In the genomic region with DNA sequence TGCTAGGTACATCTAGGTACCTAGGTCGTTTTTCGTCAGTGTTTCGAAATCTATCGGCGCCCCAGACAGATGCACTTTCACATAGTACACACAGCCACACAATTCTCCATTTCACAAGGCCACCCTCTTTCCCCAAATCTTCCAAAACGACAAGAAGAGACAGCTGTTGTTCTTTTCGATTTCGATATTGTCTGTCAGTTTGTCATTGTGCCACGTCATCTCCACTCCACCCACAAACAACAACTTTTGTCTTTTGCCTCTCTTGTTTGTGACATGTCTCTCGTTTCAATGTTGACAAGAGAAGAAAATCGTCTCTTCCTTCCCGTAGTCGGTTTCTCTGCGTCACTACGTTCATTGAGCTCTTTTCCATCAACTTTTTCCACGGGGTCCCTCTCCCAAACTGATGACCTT, we compare ENCODE assay signal across 5 worm cellular contexts.
A peak's percentile ranks its signal among the peaks of the same experiment; 100 is the strongest.
TF ChIP-seq lines count a peak whose summit lies in the region.

No protein-coding gene starts in this region.

TF ChIP-seq in whole organism, L1 larva, 84 proteins besides CTCF, POLR2A, EP300 and RAD21 (continues in another document):
- TF ChIP-seq elt-2 (tag; optimal IDR thresholded peaks at IDR 0.05; lab: Kevin White, UChicago), result no peak
- peak; percentile 69 for TF ChIP-seq nhr-90 (tag; optimal IDR thresholded peaks at IDR 0.05; lab: Kevin White, UChicago; ENCODE audit: poor library complexity)
- TF ChIP-seq ceh-82 (tag; optimal IDR thresholded peaks at IDR 0.05; lab: Kevin White, UChicago), result peak in 1 of 3 experiments; percentile 28
- TF ChIP-seq lin-39 (tag; optimal IDR thresholded peaks at IDR 0.05; lab: Kevin White, UChicago), result peak; percentile 65
- TF ChIP-seq xbp-1 (tag; optimal IDR thresholded peaks at IDR 0.05; lab: Kevin White, UChicago), result peak; percentile 77
- TF ChIP-seq sox-4 (tag; optimal IDR thresholded peaks at IDR 0.05; lab: Kevin White, UChicago), result no peak
- peak; percentile 48 for TF ChIP-seq swsn-7 (tag; optimal IDR thresholded peaks at IDR 0.05; lab: Kevin White, UChicago)
- peak; percentile 71 for TF ChIP-seq tbx-2 (tag; optimal IDR thresholded peaks at IDR 0.05; lab: Kevin White, UChicago)
- peak; percentile 50 for TF ChIP-seq skn-1 (tag; optimal IDR thresholded peaks at IDR 0.05; lab: Kevin White, UChicago)
- TF ChIP-seq C04F5.9 (tag; optimal IDR thresholded peaks at IDR 0.05; lab: Kevin White, UChicago), result no peak
- peak; percentile 83 for TF ChIP-seq mep-1 (tag; optimal IDR thresholded peaks at IDR 0.05; lab: Kevin White, UChicago)
- TF ChIP-seq grh-1 (GFP tag; IDR thresholded peaks at IDR 0.05; lab: Robert Waterston, UW), result no peak
- TF ChIP-seq ets-5 (GFP tag; IDR thresholded peaks at IDR 0.05; lab: Robert Waterston, UW), result no peak
- TF ChIP-seq vab-15 (tag; optimal IDR thresholded peaks at IDR 0.05; lab: Kevin White, UChicago), result no peak
- TF ChIP-seq hpl-2 (GFP tag; optimal IDR thresholded peaks at IDR 0.05; lab: Kevin White, UChicago), result no peak
- peak; percentile 67 for TF ChIP-seq unc-130 (tag; optimal IDR thresholded peaks at IDR 0.05; lab: Kevin White, UChicago)
- no peak for TF ChIP-seq mab-9 (GFP tag; IDR thresholded peaks at IDR 0.05; lab: Robert Waterston, UW)
- peak; percentile 45 for TF ChIP-seq ztf-4 (tag; optimal IDR thresholded peaks at IDR 0.05; lab: Kevin White, UChicago)

TF ChIP-seq in whole organism, L3 larva, 47 proteins besides CTCF, POLR2A, EP300 and RAD21 (continues in another document):
- TF ChIP-seq lin-15B (tag; optimal IDR thresholded peaks at IDR 0.05; lab: Kevin White, UChicago) (peak; percentile 24), nhr-43 (tag; optimal IDR thresholded peaks at IDR 0.05; lab: Kevin White, UChicago; ENCODE audit: poor library complexity, severe bottlenecking) (peak; percentile 51), nhr-12 (tag; optimal IDR thresholded peaks at IDR 0.05; lab: Kevin White, UChicago) (no peak), jun-1 (tag; optimal IDR thresholded peaks at IDR 0.05; lab: Kevin White, UChicago) (peak; percentile 30), nhr-237 (tag; optimal IDR thresholded peaks at IDR 0.05; lab: Kevin White, UChicago) (no peak), pha-4 (tag; optimal IDR thresholded peaks at IDR 0.05; lab: Kevin White, UChicago) (peak; percentile 100), nhr-11 (tag; optimal IDR thresholded peaks at IDR 0.05; lab: Kevin White, UChicago) (no peak), elt-1 (tag; optimal IDR thresholded peaks at IDR 0.05; lab: Kevin White, UChicago) (peak; percentile 15), lin-39 (tag; optimal IDR thresholded peaks at IDR 0.05; lab: Kevin White, UChicago) (peak; percentile 83), nhr-25 (tag; optimal IDR thresholded peaks at IDR 0.05; lab: Kevin White, UChicago) (peak; percentile 80), egl-27 (tag; optimal IDR thresholded peaks at IDR 0.05; lab: Kevin White, UChicago) (peak; percentile 55), ztf-4 (tag; optimal IDR thresholded peaks at IDR 0.05; lab: Kevin White, UChicago) (no peak), egl-5 (tag; optimal IDR thresholded peaks at IDR 0.05; lab: Kevin White, UChicago) (peak; percentile 68), ceh-9 (tag; optimal IDR thresholded peaks at IDR 0.05; lab: Kevin White, UChicago) (no peak), snpc-4 (tag; optimal IDR thresholded peaks at IDR 0.05; lab: Kevin White, UChicago) (peak; percentile 30), daf-12 (tag; optimal IDR thresholded peaks at IDR 0.05; lab: Kevin White, UChicago) (no peak), unc-62 (GFP tag; optimal IDR thresholded peaks at IDR 0.05; lab: Kevin White, UChicago) (peak; percentile 75), R02D3.7 (tag; optimal IDR thresholded peaks at IDR 0.05; lab: Kevin White, UChicago) (no peak)

TF ChIP-seq in whole organism, early embryonic, 17 proteins besides CTCF, POLR2A, EP300 and RAD21:
- TF ChIP-seq scrt-1 (GFP tag; IDR thresholded peaks at IDR 0.05; lab: Robert Waterston, UW), result 0 out of 2 replicates have a peak, but pooled peaks have one; percentile 11
- TF ChIP-seq F13C5.2 (tag; optimal IDR thresholded peaks at IDR 0.05; lab: Kevin White, UChicago), result no peak

TF ChIP-seq in whole organism, midembryonic, 9 proteins besides CTCF, POLR2A, EP300 and RAD21:
- no peak for TF ChIP-seq ztf-23 (GFP tag; IDR thresholded peaks at IDR 0.05; lab: Robert Waterston, UW)
- no peak for TF ChIP-seq ref-1 (GFP tag; conservative IDR thresholded peaks at IDR 0.05; lab: Robert Waterston, UW)
- no peak for TF ChIP-seq tab-1 (GFP tag; IDR thresholded peaks at IDR 0.05; lab: Robert Waterston, UW)
- no peak for TF ChIP-seq T22C8.4 (GFP tag; IDR thresholded peaks at IDR 0.05; lab: Robert Waterston, UW)
- TF ChIP-seq cog-1 (tag; optimal IDR thresholded peaks at IDR 0.05; lab: Kevin White, UChicago), result peak; percentile 31
- no peak for TF ChIP-seq klf-2 (GFP tag; conservative IDR thresholded peaks at IDR 0.05; lab: Robert Waterston, UW)

TF ChIP-seq in whole organism, young adult, 124 proteins besides CTCF, POLR2A, EP300 and RAD21:
- TF ChIP-seq K11D2.4 (GFP tag; IDR thresholded peaks at IDR 0.05; lab: Robert Waterston, UW) (peak; percentile 33; the same call in 1 of the 2 replicates), F49E8.2 (tag; optimal IDR thresholded peaks at IDR 0.05; lab: Kevin White, UChicago; ENCODE audit: insufficient read depth) (no peak), cebp-1 (GFP tag; IDR thresholded peaks at IDR 0.05; lab: Robert Waterston, UW) (no peak), cebp-1 (tag; optimal IDR thresholded peaks at IDR 0.05; lab: Kevin White, UChicago) (peak; percentile 67), K12H6.12 (tag; optimal IDR thresholded peaks at IDR 0.05; lab: Kevin White, UChicago) (peak; percentile 72), T26A5.8 (tag; optimal IDR thresholded peaks at IDR 0.05; lab: Kevin White, UChicago) (no peak), egrh-3 (GFP tag; IDR thresholded peaks at IDR 0.05; lab: Robert Waterston, UW) (no peak), atf-7 (tag; optimal IDR thresholded peaks at IDR 0.05; lab: Kevin White, UChicago) (no peak), dox-1 (GFP tag; IDR thresholded peaks at IDR 0.05; lab: Robert Waterston, UW) (peak; percentile 20; the same call in 1 of the 2 replicates), sdz-38 (tag; optimal IDR thresholded peaks at IDR 0.05; lab: Kevin White, UChicago) (no peak), zfh-2 (GFP tag; conservative IDR thresholded peaks at IDR 0.05; lab: Robert Waterston, UW) (peak; percentile 50; the same call in 1 of the 2 replicates), tbp1 (GFP tag; optimal IDR thresholded peaks at IDR 0.05; lab: Kevin White, UChicago) (no peak), mcd-1 (GFP tag; IDR thresholded peaks at IDR 0.05; lab: Robert Waterston, UW) (no peak), bed-1 (GFP tag; IDR thresholded peaks at IDR 0.05; lab: Robert Waterston, UW) (no peak), F39B2.1 (GFP tag; IDR thresholded peaks at IDR 0.05; lab: Robert Waterston, UW) (no peak), lin-40 (tag; optimal IDR thresholded peaks at IDR 0.05; lab: Kevin White, UChicago) (peak; percentile 42), somi-1 (GFP tag; optimal IDR thresholded peaks at IDR 0.05; lab: Kevin White, UChicago) (peak; percentile 64), madf-3 (GFP tag; IDR thresholded peaks at IDR 0.05; lab: Robert Waterston, UW) (no peak), madf-10 (tag; optimal IDR thresholded peaks at IDR 0.05; lab: Kevin White, UChicago) (no peak), attf-3 (GFP tag; conservative IDR thresholded peaks at IDR 0.05; lab: Robert Waterston, UW) (no peak), sea-2 (GFP tag; IDR thresholded peaks at IDR 0.05; lab: Robert Waterston, UW) (no peak), ztf-18 (tag; optimal IDR thresholded peaks at IDR 0.05; lab: Kevin White, UChicago) (no peak), hmg-20 (GFP tag; IDR thresholded peaks at IDR 0.05; lab: Robert Waterston, UW) (no peak), lsl-1 (GFP tag; optimal IDR thresholded peaks at IDR 0.05; lab: Kevin White, UChicago) (no peak), mel-28 (tag; optimal IDR thresholded peaks at IDR 0.05; lab: Kevin White, UChicago; ENCODE audit: borderline replicate concordance) (no peak)

Comparison
In these comparisons a context has a peak if more than half of its experiments do, and no peak if none do; other contexts are left out.
1. Of the 8 proteins assayed by ChIP-seq in both whole organism, young adult and whole organism, L1 larva: peak only in whole organism, young adult: none; only in whole organism, L1 larva: dpl-1, efl-1, lin-35, nhr-90, unc-130 and unc-62; in both: none; in neither: 2.